Worm (Caenorhabditis elegans): ENCODE measurements around the gene srg-9.

The srg-9 gene

ce11 chrIII:6272868-6273267 is 16.3 kb upstream of the srg-9 start, which contains the start of gene C18F10.2:
Gene C18F10.2 (plus strand): TSS chrIII:6273168.
- TF ChIP-seq pha-4 (tag; optimal IDR thresholded peaks at IDR 0.05): no peak
- TF ChIP-seq hlh-1 (tag; optimal IDR thresholded peaks at IDR 0.05): no peak
- no peak for TF ChIP-seq ztf-11 (tag; optimal IDR thresholded peaks at IDR 0.05)
- no peak for TF ChIP-seq drap-1 (GFP tag; optimal IDR thresholded peaks at IDR 0.05)
- no peak for TF ChIP-seq ham-2 (GFP tag; optimal IDR thresholded peaks at IDR 0.05)
- TF ChIP-seq sem-2 (GFP tag; optimal IDR thresholded peaks at IDR 0.05): no peak
- no peak for TF ChIP-seq lsy-2 (tag; optimal IDR thresholded peaks at IDR 0.05)
- no peak for TF ChIP-seq ceh-39 (tag; optimal IDR thresholded peaks at IDR 0.05)
- no peak for TF ChIP-seq nhr-2 (tag; optimal IDR thresholded peaks at IDR 0.05)

- no peak for TF ChIP-seq blmp-1 (tag; optimal IDR thresholded peaks at IDR 0.05)
- TF ChIP-seq ceh-43 (GFP tag; optimal IDR thresholded peaks at IDR 0.05): no peak
- TF ChIP-seq mab-5 (tag; optimal IDR thresholded peaks at IDR 0.05): no peak
- no peak for TF ChIP-seq tbx-8 (GFP tag; optimal IDR thresholded peaks at IDR 0.05)
- TF ChIP-seq unc-62 (GFP tag; optimal IDR thresholded peaks at IDR 0.05): no peak
- no peak for TF ChIP-seq lsy-2 (tag; optimal IDR thresholded peaks at IDR 0.05)
- no peak for TF ChIP-seq zip-8 (tag; optimal IDR thresholded peaks at IDR 0.05)
These were observed 13.7 kb upstream of the srg-9 start, which contains the start of gene srg-3 for ce11 chrIII:6270277-6270676. Gene srg-3 (minus strand): TSS chrIII:6270377.

- TF ChIP-seq ham-2 (GFP tag; optimal IDR thresholded peaks at IDR 0.05): no peak
- TF ChIP-seq sem-2 (GFP tag; optimal IDR thresholded peaks at IDR 0.05): no peak
These were observed 11.5 kb upstream of the srg-9 start, which contains the start of gene srg-7 for ce11 chrIII:6268061-6268460. Gene srg-7 (minus strand): TSS chrIII:6268161.

ce11 chrIII:6265911-6266310 is 9.3 kb upstream of the srg-9 start, which contains the start of gene srg-6:
Gene srg-6 (minus strand): TSS chrIII:6266011.
- no peak for TF ChIP-seq lsy-2 (tag; optimal IDR thresholded peaks at IDR 0.05)

ce11 chrIII:6264447-6264846 is 7.9 kb upstream of the srg-9 start, which contains the start of gene srg-5:
Gene srg-5 (minus strand): TSS chrIII:6264547.
- TF ChIP-seq ztf-11 (tag; optimal IDR thresholded peaks at IDR 0.05) (no peak), nhr-12 (tag; optimal IDR thresholded peaks at IDR 0.05) (no peak), lsy-2 (tag; optimal IDR thresholded peaks at IDR 0.05) (no peak), mep-1 (tag; optimal IDR thresholded peaks at IDR 0.05) (no peak), ceh-39 (tag; optimal IDR thresholded peaks at IDR 0.05) (no peak), nhr-28 (tag; optimal IDR thresholded peaks at IDR 0.05) (no peak), nhr-76 (tag; optimal IDR thresholded peaks at IDR 0.05) (no peak), ces-1 (GFP tag; optimal IDR thresholded peaks at IDR 0.05) (no peak), mls-2 (tag; optimal IDR thresholded peaks at IDR 0.05) (no peak), ceh-83 (GFP tag; optimal IDR thresholded peaks at IDR 0.05) (no peak), blmp-1 (tag; optimal IDR thresholded peaks at IDR 0.05) (no peak), ham-2 (GFP tag; optimal IDR thresholded peaks at IDR 0.05) (no peak), unc-120 (tag; optimal IDR thresholded peaks at IDR 0.05; ENCODE audit: poor library complexity, severe bottlenecking) (no peak)

- no peak for TF ChIP-seq sem-2 (GFP tag; optimal IDR thresholded peaks at IDR 0.05)
- no peak for TF ChIP-seq zip-8 (tag; optimal IDR thresholded peaks at IDR 0.05)
- TF ChIP-seq nhr-237 (tag; optimal IDR thresholded peaks at IDR 0.05): no peak
- no peak for TF ChIP-seq nhr-2 (tag; optimal IDR thresholded peaks at IDR 0.05)
- no peak for TF ChIP-seq hlh-1 (tag; optimal IDR thresholded peaks at IDR 0.05)
- TF ChIP-seq lsy-2 (tag; optimal IDR thresholded peaks at IDR 0.05): no peak
- TF ChIP-seq elt-1 (tag; optimal IDR thresholded peaks at IDR 0.05; ENCODE audit: borderline replicate concordance, insufficient read depth): no peak
- TF ChIP-seq nhr-28 (tag; optimal IDR thresholded peaks at IDR 0.05): no peak
- TF ChIP-seq unc-39 (tag; optimal IDR thresholded peaks at IDR 0.05): no peak
- TF ChIP-seq pha-4 (tag; optimal IDR thresholded peaks at IDR 0.05): no peak
- no peak for TF ChIP-seq ces-1 (GFP tag; optimal IDR thresholded peaks at IDR 0.05)
- TF ChIP-seq sptf-1 (tag; optimal IDR thresholded peaks at IDR 0.05): no peak
- no peak for TF ChIP-seq elt-3 (tag; optimal IDR thresholded peaks at IDR 0.05)
- no peak for TF ChIP-seq tbx-8 (GFP tag; optimal IDR thresholded peaks at IDR 0.05)
- no peak for TF ChIP-seq ceh-43 (GFP tag; optimal IDR thresholded peaks at IDR 0.05)
- no peak for TF ChIP-seq mab-5 (tag; optimal IDR thresholded peaks at IDR 0.05)
- no peak for TF ChIP-seq snpc-4 (tag; optimal IDR thresholded peaks at IDR 0.05)
- TF ChIP-seq lin-13 (tag; optimal IDR thresholded peaks at IDR 0.05): no peak
These were observed 5.4 kb upstream of the srg-9 start, which contains the start of gene srg-4 for ce11 chrIII:6261985-6262384. Gene srg-4 (minus strand): TSS chrIII:6262085.
